Fruit fly (Drosophila melanogaster) whole organism, embryonic: ENCODE results near the gene VhaM9.7-c.

Source experiments
- Asciz ChIP-seq: fragments of 200-800 bp; sonication (Bioruptor generic); optimal IDR thresholded peaks from 2 replicates; lab custom pipeline; 2017; ENCODE audit warnings: missing biosample characterization, mild to moderate bottlenecking, missing genetic modification characterization, missing genetic modification reagents
- Atf6 ChIP-seq: fragments of 200-800 bp; sonication (Bioruptor generic); IDR thresholded peaks from 2 replicates; pipeline ENCODE4 v1.3.6; 2022; ENCODE audit warnings: missing biosample characterization, missing genetic modification characterization
- CG12071 ChIP-seq: fragments of 200-800 bp; sonication (Bioruptor generic); optimal IDR thresholded peaks from 3 replicates; lab custom pipeline; 2018; ENCODE audit warnings: missing biosample characterization, mild to moderate bottlenecking, missing genetic modification characterization
- CG12104 ChIP-seq: fragments of 200-800 bp; sonication (Bioruptor generic); optimal IDR thresholded peaks from 3 replicates; lab custom pipeline; 2016; ENCODE audit warnings: missing biosample characterization, missing genetic modification characterization
- CG12769 ChIP-seq: fragments of 200-800 bp; sonication (Bioruptor generic); optimal IDR thresholded peaks from 2 replicates; lab custom pipeline; 2019; ENCODE audit warnings: missing biosample characterization, mild to moderate bottlenecking, missing genetic modification characterization, moderate library complexity
- CG13296 ChIP-seq: fragments of 200-800 bp; sonication (Bioruptor generic); optimal IDR thresholded peaks from 3 replicates; lab custom pipeline; 2018; ENCODE audit warnings: missing biosample characterization, mild to moderate bottlenecking, missing genetic modification characterization
- CG13894 ChIP-seq: fragments of 200-800 bp; sonication (Bioruptor generic); optimal IDR thresholded peaks from 3 replicates; lab custom pipeline; 2018; ENCODE audit warnings: missing biosample characterization, mild to moderate bottlenecking, missing genetic modification characterization, moderate library complexity
- CG15601 ChIP-seq: fragments of 200-800 bp; sonication (Bioruptor generic); optimal IDR thresholded peaks from 3 replicates; lab custom pipeline; 2019; ENCODE audit warnings: missing biosample characterization, mild to moderate bottlenecking, missing genetic modification characterization, moderate library complexity
- CG1647 ChIP-seq: fragments of 200-800 bp; sonication (Bioruptor generic); optimal IDR thresholded peaks from 3 replicates; lab custom pipeline; 2016; ENCODE audit warnings: missing biosample characterization, missing genetic modification characterization
- CG17359 ChIP-seq: fragments of 200-800 bp; sonication (Bioruptor generic); optimal IDR thresholded peaks from 3 replicates; lab custom pipeline; 2018; ENCODE audit warnings: missing biosample characterization, mild to moderate bottlenecking, missing genetic modification characterization, moderate library complexity
- CG2889 ChIP-seq: fragments of 200-800 bp; sonication (Bioruptor generic); IDR thresholded peaks from 3 replicates; pipeline ENCODE4 v1.3.6; 2022; ENCODE audit warnings: missing biosample characterization, missing genetic modification characterization
- CG32532 ChIP-seq: fragments of 200-800 bp; sonication (Bioruptor generic); IDR thresholded peaks from 2 replicates; pipeline ENCODE4 v1.3.6; 2022; ENCODE audit warnings: missing biosample characterization, missing genetic modification characterization
- CG33213 ChIP-seq: fragments of 200-800 bp; sonication (Bioruptor generic); optimal IDR thresholded peaks from 3 replicates; lab custom pipeline; 2016; ENCODE audit warnings: missing biosample characterization, missing genetic modification characterization
- CG4707 ChIP-seq: fragments of 200-800 bp; sonication (Bioruptor generic); optimal IDR thresholded peaks from 2 replicates; lab custom pipeline; 2018; ENCODE audit warnings: missing biosample characterization, mild to moderate bottlenecking, missing genetic modification characterization, moderate library complexity
- CG6854 ChIP-seq: fragments of 200-800 bp; sonication (Bioruptor generic); optimal IDR thresholded peaks from 3 replicates; lab custom pipeline; 2017; ENCODE audit warnings: missing biosample characterization, mild to moderate bottlenecking, missing genetic modification characterization
- CG7963 ChIP-seq: fragments of 200-800 bp; sonication (Bioruptor generic); IDR thresholded peaks from 3 replicates; pipeline ENCODE4 v1.3.6; 2022; ENCODE audit warnings: missing biosample characterization, missing genetic modification characterization; ENCODE audit not compliant: partially characterized antibody
- D ChIP-seq, 2 experiments: fragments of 200-800 bp in 1 of 2; fragments of >200 bp in 1 of 2; sonication (Bioruptor generic) in 1 of 2; optimal IDR thresholded peaks; 2 replicates in 1 of 2; 3 replicates in 1 of 2; lab custom pipeline; 2017; ENCODE audit warnings: mild to moderate bottlenecking in 1 of 2, missing biosample characterization in 1 of 2, missing genetic modification characterization in 1 of 2, missing genetic modification reagents in 1 of 2
- H2.0 ChIP-seq: fragments of 200-800 bp; sonication (Bioruptor generic); IDR thresholded peaks from 2 replicates; pipeline ENCODE4 v1.3.6; 2022; ENCODE audit warnings: missing biosample characterization, missing genetic modification characterization
- HLH3B ChIP-seq: fragments of 200-800 bp; sonication (Bioruptor generic); IDR thresholded peaks from 2 replicates; pipeline ENCODE4 v1.3.6; 2022; ENCODE audit warnings: missing biosample characterization, missing genetic modification characterization
- Hand ChIP-seq: fragments of 200-800 bp; sonication (Bioruptor generic); optimal IDR thresholded peaks from 2 replicates; lab custom pipeline; 2017; ENCODE audit warnings: mild to moderate bottlenecking, missing biosample characterization, missing genetic modification reagents, missing genetic modification characterization
- Hmr ChIP-seq: fragments of 200-800 bp; sonication (Bioruptor generic); optimal IDR thresholded peaks from 3 replicates; lab custom pipeline; 2017; ENCODE audit warnings: mild to moderate bottlenecking, missing biosample characterization, missing genetic modification reagents, missing genetic modification characterization
- Hr51 ChIP-seq, 2 experiments: fragments of 200-800 bp; sonication (Bioruptor generic); optimal IDR thresholded peaks; 2 replicates in 1 of 2; 3 replicates in 1 of 2; lab custom pipeline; 2016 to 2018; ENCODE audit warnings: missing biosample characterization in 2 of 2, missing genetic modification characterization in 2 of 2, mild to moderate bottlenecking in 1 of 2, moderate library complexity in 1 of 2
- Lhr ChIP-seq: fragments of 200-800 bp; sonication (Bioruptor generic); optimal IDR thresholded peaks from 3 replicates; lab custom pipeline; 2017; ENCODE audit warnings: mild to moderate bottlenecking, missing biosample characterization, missing genetic modification reagents, missing genetic modification characterization
- MESR4 ChIP-seq: fragments of 200-800 bp; sonication (Bioruptor generic); optimal IDR thresholded peaks from 2 replicates; lab custom pipeline; 2018; ENCODE audit warnings: missing biosample characterization, mild to moderate bottlenecking, missing genetic modification characterization, moderate library complexity
- NK7.1 ChIP-seq: fragments of 200-800 bp; sonication (Bioruptor generic); optimal IDR thresholded peaks from 3 replicates; lab custom pipeline; 2016; ENCODE audit warnings: missing biosample characterization, missing genetic modification characterization
- Nf-YC ChIP-seq: fragments of 200-800 bp; optimal IDR thresholded peaks from 3 replicates; lab custom pipeline; 2019; ENCODE audit warnings: missing biosample characterization, mild to moderate bottlenecking, missing genetic modification characterization, moderate library complexity
- Oaz ChIP-seq: fragments of 200-800 bp; sonication (Bioruptor generic); IDR thresholded peaks from 2 replicates; pipeline ENCODE4 v1.3.6; 2022; ENCODE audit warnings: missing biosample characterization, missing genetic modification characterization
- PHDP ChIP-seq: fragments of 200-800 bp; sonication (Bioruptor generic); optimal IDR thresholded peaks from 3 replicates; lab custom pipeline; 2018; ENCODE audit warnings: missing biosample characterization, mild to moderate bottlenecking, missing genetic modification characterization, moderate library complexity
- Sry-δ ChIP-seq: fragments of 200-800 bp; sonication (Bioruptor generic); optimal IDR thresholded peaks from 2 replicates; lab custom pipeline; 2016; ENCODE audit warnings: missing biosample characterization, missing genetic modification characterization
- amos ChIP-seq: fragments of 200-800 bp; sonication (Bioruptor generic); IDR thresholded peaks from 2 replicates; pipeline ENCODE4 v1.3.6; 2022; ENCODE audit warnings: missing biosample characterization, missing genetic modification characterization; ENCODE audit not compliant: partially characterized antibody
- chm ChIP-seq: fragments of 200-800 bp; sonication (Bioruptor generic); IDR thresholded peaks from 2 replicates; pipeline ENCODE4 v1.3.6; 2022; ENCODE audit warnings: missing biosample characterization, missing genetic modification characterization
- chn ChIP-seq: fragments of 200-800 bp; sonication (Bioruptor generic); optimal IDR thresholded peaks from 2 replicates; lab custom pipeline; 2016; ENCODE audit warnings: missing biosample characterization, missing genetic modification characterization
- crol ChIP-seq: fragments of 200-800 bp; sonication (Bioruptor generic); IDR thresholded peaks from 2 replicates; pipeline ENCODE4 v1.3.6; 2022; ENCODE audit warnings: missing biosample characterization, missing genetic modification characterization
- danr ChIP-seq: fragments of 200-800 bp; sonication (Bioruptor generic); IDR thresholded peaks from 2 replicates; pipeline ENCODE4 v1.3.6; 2022; ENCODE audit warnings: missing biosample characterization, missing genetic modification characterization
- eve ChIP-seq, 2 experiments: fragments of >200 bp; optimal IDR thresholded peaks; 2 replicates each; lab custom pipeline; 2017; ENCODE audit warnings: missing biosample characterization in 2 of 2, missing genetic modification characterization in 2 of 2
- grn ChIP-seq: fragments of 200-800 bp; sonication (Bioruptor generic); optimal IDR thresholded peaks from 3 replicates; lab custom pipeline; 2017; ENCODE audit warnings: missing biosample characterization, missing genetic modification characterization
- jing ChIP-seq: fragments of 200-800 bp; sonication (Bioruptor generic); optimal IDR thresholded peaks from 2 replicates; lab custom pipeline; 2018; ENCODE audit warnings: missing biosample characterization, mild to moderate bottlenecking, missing genetic modification characterization
- lab ChIP-seq: fragments of 200-800 bp; sonication (Bioruptor generic); optimal IDR thresholded peaks from 3 replicates; lab custom pipeline; 2017; ENCODE audit warnings: missing biosample characterization, missing genetic modification characterization, mild to moderate bottlenecking, moderate library complexity, missing genetic modification reagents
- lbe ChIP-seq: fragments of 200-800 bp; sonication (Bioruptor generic); optimal IDR thresholded peaks from 2 replicates; lab custom pipeline; 2016; ENCODE audit warnings: missing biosample characterization, mild to moderate bottlenecking, missing genetic modification characterization
- pfk ChIP-seq: fragments of 200-800 bp; sonication (Bioruptor generic); optimal IDR thresholded peaks from 2 replicates; lab custom pipeline; 2018; ENCODE audit warnings: missing biosample characterization, mild to moderate bottlenecking, missing genetic modification characterization, moderate library complexity
- sc ChIP-seq, 3 experiments: fragments of >200 bp in 2 of 3; fragments of 200-800 bp in 1 of 3; sonication (Bioruptor generic) in 1 of 3; optimal IDR thresholded peaks; 2 replicates in 2 of 3; 3 replicates in 1 of 3; lab custom pipeline; 2017; ENCODE audit warnings: mild to moderate bottlenecking in 1 of 3, missing biosample characterization in 1 of 3, missing genetic modification characterization in 1 of 3, missing genetic modification reagents in 1 of 3
- slp2 ChIP-seq: fragments of 200-800 bp; sonication (Bioruptor generic); optimal IDR thresholded peaks from 2 replicates; lab custom pipeline; 2016; ENCODE audit warnings: missing biosample characterization, missing genetic modification characterization
- sr ChIP-seq: fragments of 200-800 bp; sonication (Bioruptor generic); IDR thresholded peaks from 3 replicates; pipeline ENCODE4 v1.3.6; 2022; ENCODE audit warnings: missing biosample characterization, missing genetic modification characterization
- stc ChIP-seq: fragments of 200-800 bp; sonication (Bioruptor generic); IDR thresholded peaks from 2 replicates; pipeline ENCODE4 v1.3.6; 2022; ENCODE audit warnings: missing biosample characterization, missing genetic modification characterization
- toy ChIP-seq: fragments of 200-800 bp; sonication (Bioruptor generic); IDR thresholded peaks from 2 replicates; pipeline ENCODE4 v1.3.6; 2022; ENCODE audit warnings: missing biosample characterization, missing genetic modification characterization
- yki ChIP-seq: fragments of >200 bp; optimal IDR thresholded peaks from 3 replicates; lab custom pipeline; 2018
- z ChIP-seq: fragments of 200-800 bp; sonication (Bioruptor generic); IDR thresholded peaks from 3 replicates; pipeline ENCODE4 v1.3.6; 2022; ENCODE audit warnings: missing biosample characterization, missing genetic modification characterization
- zen ChIP-seq: fragments of 200-800 bp; sonication (Bioruptor generic); optimal IDR thresholded peaks from 3 replicates; lab custom pipeline; 2018; ENCODE audit warnings: missing biosample characterization, mild to moderate bottlenecking, missing genetic modification characterization, moderate library complexity

VhaM9.7-c gene

dm6 chr3L:4230357-4230901 is 43.8 kb upstream of the VhaM9.7-c start (continued):
- TF ChIP-seq zen (tag; lab: Kevin White, UChicago) (peak; percentile 99), MESR4 (GFP tag; lab: Kevin White, UChicago) (peak; percentile 46), slp2 (GFP tag; lab: Kevin White, UChicago) (peak; percentile 95), H2.0 (peak; percentile 78), chm (peak; percentile 81), Hand (peak; percentile 57), sr (0 out of 3 replicates have a peak, but pooled peaks have one; percentile 29), chn (GFP tag; lab: Kevin White, UChicago) (peak; percentile 95), Hr51 (GFP tag; optimal IDR thresholded peaks at IDR 0.05; lab: Kevin White, UChicago) (peak; percentile 92 to 93), CG12104 (peak; percentile 85), CG12769 (tag; lab: Kevin White, UChicago) (peak; percentile 79), CG33213 (GFP tag; lab: Kevin White, UChicago) (peak; percentile 85), jing (GFP tag; lab: Kevin White, UChicago) (peak; percentile 93), CG1647 (GFP tag; lab: Kevin White, UChicago) (peak; percentile 80), CG2889 (GFP tag; lab: Robert Waterston, UW) (peak; percentile 70; the same call in 2 of the 3 replicates), D (optimal IDR thresholded peaks at IDR 0.05; lab: Kevin White, UChicago) (no peak), D (GFP tag; optimal IDR thresholded peaks at IDR 0.05; lab: Kevin White, UChicago) (peak; percentile 98), CG32532 (peak; percentile 21; the same call in 1 of the 2 replicates), NK7.1 (GFP tag; lab: Kevin White, UChicago) (peak; percentile 90), Atf6 (GFP tag; lab: Robert Waterston, UW) (peak; percentile 55; the same call in 1 of the 2 replicates), lab (GFP tag; lab: Kevin White, UChicago) (peak; percentile 85), pfk (GFP tag; lab: Kevin White, UChicago) (peak; percentile 54), CG13894 (tag; lab: Kevin White, UChicago) (no peak), Nf-YC (peak; percentile 71), CG17359 (peak; percentile 94), danr (GFP tag; lab: Robert Waterston, UW) (peak; percentile 77), CG12071 (GFP tag; lab: Kevin White, UChicago) (peak; percentile 83), HLH3B (GFP tag; lab: Robert Waterston, UW) (peak; percentile 85), CG7963 (GFP tag; lab: Robert Waterston, UW) (no peak), lbe (no peak), Oaz (GFP tag; lab: Robert Waterston, UW) (no peak; the same call in 1 of the 2 replicates), Lhr (GFP tag; lab: Kevin White, UChicago) (peak; percentile 89), CG4707 (GFP tag; lab: Kevin White, UChicago) (peak; percentile 87), crol (peak; percentile 60), Asciz (GFP tag; lab: Kevin White, UChicago) (peak; percentile 92), PHDP (peak; percentile 89), z (0 out of 3 replicates have a peak, but pooled peaks have one; percentile 27), eve (GFP tag; optimal IDR thresholded peaks at IDR 0.05; lab: Kevin White, UChicago) (peak; percentile 98 to 99), grn (GFP tag; lab: Kevin White, UChicago) (peak; percentile 49), yki (lab: Kevin White, UChicago) (no peak), stc (peak; percentile 90), Sry-δ (GFP tag; lab: Kevin White, UChicago) (peak; percentile 57), CG13296 (GFP tag; lab: Kevin White, UChicago) (peak; percentile 76), CG6854 (GFP tag; lab: Kevin White, UChicago) (peak; percentile 61), sc (optimal IDR thresholded peaks at IDR 0.05; lab: Kevin White, UChicago) (no peak), sc (GFP tag; optimal IDR thresholded peaks at IDR 0.05; lab: Kevin White, UChicago) (peak; percentile 90), Hmr (GFP tag; lab: Kevin White, UChicago) (peak; percentile 59), toy (no peak), CG15601 (tag; lab: Kevin White, UChicago) (peak; percentile 94), amos (GFP tag; lab: Robert Waterston, UW) (no peak)
